Fruit fly (Drosophila melanogaster): ENCODE data around the gene Fhos.

Gene Fhos

dm6 chr3L:8725674-8726073 is 27.7 kb upstream of the Fhos start, which contains the start of gene CG43965:
CG43965 (minus strand) TSS chr3L:8725774.
- TF ChIP-seq Gug (GFP tag; IDR thresholded peaks at IDR 0.05) (no peak), Sox14 (GFP tag; optimal IDR thresholded peaks at IDR 0.05) (no peak), net (GFP tag; optimal IDR thresholded peaks at IDR 0.05) (no peak), CG6276 (GFP tag; optimal IDR thresholded peaks at IDR 0.05) (no peak), dsx (GFP tag; optimal IDR thresholded peaks at IDR 0.05; ENCODE audit: poor library complexity, severe bottlenecking) (no peak), CG6792 (GFP tag; optimal IDR thresholded peaks at IDR 0.05) (no peak), Eip93F (GFP tag; optimal IDR thresholded peaks at IDR 0.05) (no peak), Met (GFP tag; optimal IDR thresholded peaks at IDR 0.05) (no peak), Blimp-1 (GFP tag; optimal IDR thresholded peaks at IDR 0.05) (no peak), ss (GFP tag; optimal IDR thresholded peaks at IDR 0.05) (no peak), CG6854 (GFP tag; optimal IDR thresholded peaks at IDR 0.05) (no peak), CG6808 (GFP tag; optimal IDR thresholded peaks at IDR 0.05) (no peak), achi (GFP tag; optimal IDR thresholded peaks at IDR 0.05) (no peak), CG31627 (GFP tag; optimal IDR thresholded peaks at IDR 0.05) (no peak), eg (GFP tag; IDR thresholded peaks at IDR 0.05) (no peak), spab (GFP tag; optimal IDR thresholded peaks at IDR 0.05) (no peak), CG8319 (GFP tag; optimal IDR thresholded peaks at IDR 0.05) (no peak)

- TF ChIP-seq CG16779 (tag; optimal IDR thresholded peaks at IDR 0.05) (no peak), CG10669 (GFP tag; optimal IDR thresholded peaks at IDR 0.05) (no peak), CG8632 (GFP tag; optimal IDR thresholded peaks at IDR 0.05) (no peak)
Measured at dm6 chr3L:8726317-8726841, 27.0 kb upstream of the Fhos start, which contains the start of gene Cp18. Cp18 (plus strand) TSS chr3L:8726791.

dm6 chr3L:8728181-8728580 is 25.2 kb upstream of the Fhos start, which contains the start of gene Cp15:
Cp15 (plus strand) TSS chr3L:8728481.
- TF ChIP-seq dsx (GFP tag; optimal IDR thresholded peaks at IDR 0.05; ENCODE audit: poor library complexity, severe bottlenecking) (no peak), CG3032 (tag; optimal IDR thresholded peaks at IDR 0.05) (no peak), Eip93F (GFP tag; optimal IDR thresholded peaks at IDR 0.05) (no peak), svp (GFP tag) (no peak), CG1621 (tag; optimal IDR thresholded peaks at IDR 0.05) (no peak), Ets21C (GFP tag; optimal IDR thresholded peaks at IDR 0.05) (no peak), Sox102F (GFP tag; optimal IDR thresholded peaks at IDR 0.05) (no peak), esn (GFP tag; optimal IDR thresholded peaks at IDR 0.05) (no peak), CG7368 (GFP tag; optimal IDR thresholded peaks at IDR 0.05) (no peak), CG8319 (GFP tag; optimal IDR thresholded peaks at IDR 0.05) (no peak), CG31627 (GFP tag; optimal IDR thresholded peaks at IDR 0.05) (no peak), Blimp-1 (GFP tag; optimal IDR thresholded peaks at IDR 0.05) (no peak), Eip75B (GFP tag; optimal IDR thresholded peaks at IDR 0.05) (no peak), CG6808 (GFP tag; optimal IDR thresholded peaks at IDR 0.05) (no peak), achi (GFP tag; optimal IDR thresholded peaks at IDR 0.05) (no peak), Hr38 (GFP tag; optimal IDR thresholded peaks at IDR 0.05) (no peak)

- TF ChIP-seq CG3919 (GFP tag; optimal IDR thresholded peaks at IDR 0.05) (no peak), salr (GFP tag; optimal IDR thresholded peaks at IDR 0.05) (no peak), CG31627 (GFP tag; optimal IDR thresholded peaks at IDR 0.05) (no peak), CG1621 (tag; optimal IDR thresholded peaks at IDR 0.05) (no peak), cyc (GFP tag; optimal IDR thresholded peaks at IDR 0.05) (no peak), Sox102F (GFP tag; optimal IDR thresholded peaks at IDR 0.05) (no peak), net (GFP tag; optimal IDR thresholded peaks at IDR 0.05) (no peak), Gug (GFP tag; IDR thresholded peaks at IDR 0.05) (no peak), CG3032 (tag; optimal IDR thresholded peaks at IDR 0.05) (no peak)
Measured at dm6 chr3L:8729565-8729964, 23.9 kb upstream of the Fhos start, which contains the start of gene Cp19. Cp19 (plus strand) TSS chr3L:8729865.

- TF ChIP-seq CG3919 (GFP tag; optimal IDR thresholded peaks at IDR 0.05), result no peak
Measured at dm6 chr3L:8731494-8731994, 21.9 kb upstream of the Fhos start, which contains the start of gene Cp16. Cp16 (plus strand) TSS chr3L:8731944.
